Worm (Caenorhabditis elegans): ENCODE data around the gene sul-2.
A peak's percentile ranks its signal among the peaks of the same experiment; 100 is the strongest.

Gene sul-2

DNA sequence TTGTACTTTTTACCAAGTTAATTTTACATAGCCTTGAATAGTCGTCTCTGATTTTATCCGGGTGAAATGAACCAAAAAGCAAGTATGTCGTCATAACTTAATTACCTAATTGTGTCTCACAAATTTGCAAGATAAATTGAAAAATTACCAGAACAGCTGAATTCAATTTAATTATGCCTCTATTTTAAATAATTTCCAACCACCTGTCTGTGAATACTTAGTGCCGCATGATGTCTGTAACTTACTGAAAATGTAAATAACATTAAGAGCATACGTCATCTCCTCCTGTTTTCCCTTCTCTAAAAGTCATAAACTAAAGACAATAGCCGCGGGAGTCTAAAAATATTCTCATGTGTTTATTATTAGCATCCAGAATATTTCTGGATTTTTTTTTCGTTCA is 12.8 kb downstream of the sul-2 start:
- TF ChIP-seq C04F5.9 (tag; optimal IDR thresholded peaks at IDR 0.05) (no peak), lin-14 (GFP tag; optimal IDR thresholded peaks at IDR 0.05) (no peak), ama-1 (optimal IDR thresholded peaks at IDR 0.05) (no peak), ceh-8 (GFP tag; optimal IDR thresholded peaks at IDR 0.05) (peak; percentile 74), hlh-4 (tag; optimal IDR thresholded peaks at IDR 0.05) (peak; percentile 77), unc-130 (tag; optimal IDR thresholded peaks at IDR 0.05) (no peak), nhr-47 (tag; optimal IDR thresholded peaks at IDR 0.05) (peak; percentile 53), fkh-8 (tag; optimal IDR thresholded peaks at IDR 0.05) (peak; percentile 52), lin-13 (GFP tag; optimal IDR thresholded peaks at IDR 0.05) (no peak), dsc-1 (tag; optimal IDR thresholded peaks at IDR 0.05) (peak; percentile 49), nhr-71 (tag; optimal IDR thresholded peaks at IDR 0.05) (peak; percentile 41), tlp-1 (tag; optimal IDR thresholded peaks at IDR 0.05) (no peak), lir-3 (tag; optimal IDR thresholded peaks at IDR 0.05; ENCODE audit: poor library complexity) (no peak), aly-2 (tag; optimal IDR thresholded peaks at IDR 0.05) (no peak), grh-1 (GFP tag; IDR thresholded peaks at IDR 0.05) (no peak)

DNA sequence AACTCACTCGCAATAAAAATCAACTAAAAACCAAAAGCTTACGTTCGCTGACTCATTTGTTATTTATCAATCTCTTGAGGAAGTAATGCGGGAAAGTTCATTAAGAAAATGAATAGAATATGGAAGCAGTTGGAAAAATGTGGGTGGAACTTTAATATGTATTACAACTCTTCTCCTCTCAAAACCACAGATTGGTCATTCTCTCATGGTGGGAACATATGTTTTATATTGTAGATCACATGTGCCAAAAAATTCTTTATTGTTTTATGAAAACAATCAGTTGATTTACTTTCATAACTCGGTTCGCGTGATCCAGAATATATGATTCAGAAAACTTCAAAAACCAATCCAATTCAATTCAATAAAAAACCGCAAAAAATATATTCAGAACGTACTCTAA is 14.1 kb downstream of the sul-2 start:
- peak; percentile 91 for TF ChIP-seq dsc-1 (tag; optimal IDR thresholded peaks at IDR 0.05)
- no peak for TF ChIP-seq egl-27 (tag; optimal IDR thresholded peaks at IDR 0.05)
- TF ChIP-seq fkh-4 (tag; optimal IDR thresholded peaks at IDR 0.05; ENCODE audit: borderline replicate concordance): peak; percentile 69

DNA sequence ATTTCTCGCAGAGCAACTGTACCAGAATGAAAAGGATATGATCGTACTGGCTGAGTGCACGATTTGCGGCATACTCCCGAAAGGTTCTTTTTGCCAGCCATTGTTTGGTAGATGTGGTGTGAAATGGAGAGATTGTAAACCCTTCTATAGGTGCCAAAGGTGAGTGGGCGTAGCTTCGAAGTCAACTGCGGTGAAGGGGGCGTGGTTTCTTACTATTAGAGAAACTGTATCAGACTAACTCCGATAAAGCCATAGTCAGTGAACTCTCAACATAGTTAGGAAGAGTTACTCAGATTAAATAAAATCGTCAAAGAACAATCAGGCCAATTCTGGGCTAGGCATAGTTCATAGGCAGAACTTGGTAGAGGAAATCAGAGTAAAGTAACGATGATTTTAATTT is 19.8 kb downstream of the sul-2 start, which contains the start of gene F20D6.9:
TSS of gene F20D6.9 (minus strand) at position 101 of the 400 bp plus-strand sequence.
- TF ChIP-seq irx-1 (tag; optimal IDR thresholded peaks at IDR 0.05): no peak
- TF ChIP-seq unc-130 (tag; optimal IDR thresholded peaks at IDR 0.05): no peak
- no peak for TF ChIP-seq fkh-4 (tag; optimal IDR thresholded peaks at IDR 0.05; ENCODE audit: borderline replicate concordance)
- TF ChIP-seq lin-14 (GFP tag; optimal IDR thresholded peaks at IDR 0.05): no peak
- TF ChIP-seq sptf-1 (tag; optimal IDR thresholded peaks at IDR 0.05): no peak
- no peak for TF ChIP-seq aha-1 (tag; optimal IDR thresholded peaks at IDR 0.05)
- TF ChIP-seq egl-27 (tag; optimal IDR thresholded peaks at IDR 0.05): no peak
- TF ChIP-seq nhr-12 (tag; optimal IDR thresholded peaks at IDR 0.05): no peak
- TF ChIP-seq hpl-2 (GFP tag; optimal IDR thresholded peaks at IDR 0.05): no peak

- TF ChIP-seq unc-30 (tag; optimal IDR thresholded peaks at IDR 0.05) (no peak), ceh-82 (tag; optimal IDR thresholded peaks at IDR 0.05) (no peak), tbx-2 (tag; optimal IDR thresholded peaks at IDR 0.05) (no peak), aha-1 (tag; optimal IDR thresholded peaks at IDR 0.05) (no peak), snu-23 (GFP tag; optimal IDR thresholded peaks at IDR 0.05) (no peak), sup-37 (GFP tag; optimal IDR thresholded peaks at IDR 0.05) (no peak)
Measured at ce11 chrV:8178279-8178678, 20.7 kb downstream of the sul-2 start.

- TF ChIP-seq skn-1 (tag; optimal IDR thresholded peaks at IDR 0.05) (no peak), sup-37 (GFP tag; optimal IDR thresholded peaks at IDR 0.05) (no peak), aha-1 (tag; optimal IDR thresholded peaks at IDR 0.05) (no peak), mdl-1 (tag; optimal IDR thresholded peaks at IDR 0.05) (no peak), lir-3 (tag; optimal IDR thresholded peaks at IDR 0.05; ENCODE audit: poor library complexity) (no peak), sox-4 (tag; optimal IDR thresholded peaks at IDR 0.05) (no peak), ceh-8 (GFP tag; optimal IDR thresholded peaks at IDR 0.05) (no peak), efl-3 (GFP tag; optimal IDR thresholded peaks at IDR 0.05) (no peak), alr-1 (tag; optimal IDR thresholded peaks at IDR 0.05; ENCODE audit: borderline replicate concordance) (no peak), swsn-7 (tag; optimal IDR thresholded peaks at IDR 0.05) (no peak), ama-1 (optimal IDR thresholded peaks at IDR 0.05) (no peak), fos-1 (tag; optimal IDR thresholded peaks at IDR 0.05) (no peak), pag-3 (tag; optimal IDR thresholded peaks at IDR 0.05; ENCODE audit: borderline replicate concordance, insufficient read depth) (no peak), ets-5 (GFP tag; IDR thresholded peaks at IDR 0.05) (no peak), aly-2 (tag; optimal IDR thresholded peaks at IDR 0.05) (no peak), ceh-88 (GFP tag; IDR thresholded peaks at IDR 0.05) (0 out of 2 replicates have a peak, but pooled peaks have one; percentile 19), unc-86 (tag; optimal IDR thresholded peaks at IDR 0.05) (no peak), xbp-1 (tag; optimal IDR thresholded peaks at IDR 0.05) (no peak), elt-3 (tag; optimal IDR thresholded peaks at IDR 0.05) (no peak), lin-15B (tag; optimal IDR thresholded peaks at IDR 0.05) (no peak), fkh-4 (tag; optimal IDR thresholded peaks at IDR 0.05; ENCODE audit: borderline replicate concordance) (no peak), hpl-2 (GFP tag; optimal IDR thresholded peaks at IDR 0.05) (no peak), nhr-77 (tag; optimal IDR thresholded peaks at IDR 0.05) (no peak), hlh-4 (tag; optimal IDR thresholded peaks at IDR 0.05) (no peak), dpl-1 (GFP tag; optimal IDR thresholded peaks at IDR 0.05) (no peak)
Measured at ce11 chrV:8178914-8179542, 21.5 kb downstream of the sul-2 start, which contains the start of gene srp-7. Gene srp-7 (plus strand): TSS chrV:8179126.

Measured in whole organism, L1 larva.